Fruit fly (Drosophila melanogaster) whole organism, prepupa: Measurements from ENCODE around the gene Sox102F.

Experiments
- CG10669 ChIP-seq: fragments of 200-800 bp; sonication (Bioruptor generic); optimal IDR thresholded peaks from 3 replicates; lab custom pipeline; 2018; ENCODE audit warnings: missing biosample characterization, mild to moderate bottlenecking, missing genetic modification characterization, moderate library complexity
- CG3032 ChIP-seq: fragments of 200-800 bp; optimal IDR thresholded peaks from 2 replicates; lab custom pipeline; 2019; ENCODE audit warnings: missing biosample characterization, mild to moderate bottlenecking, missing genetic modification characterization, moderate library complexity
- CG6792 ChIP-seq: fragments of 200-800 bp; sonication (Bioruptor generic); optimal IDR thresholded peaks from 3 replicates; lab custom pipeline; 2016; ENCODE audit warnings: missing biosample characterization, missing genetic modification characterization
- CG6854 ChIP-seq: fragments of 200-800 bp; sonication (Bioruptor generic); optimal IDR thresholded peaks from 2 replicates; lab custom pipeline; 2017; ENCODE audit warnings: missing biosample characterization, mild to moderate bottlenecking, missing genetic modification characterization
- CG7368 ChIP-seq: fragments of 200-800 bp; sonication (Bioruptor generic); optimal IDR thresholded peaks from 3 replicates; lab custom pipeline; 2016; ENCODE audit warnings: missing biosample characterization, missing genetic modification characterization
- CG8319 ChIP-seq: fragments of 200-800 bp; sonication (Bioruptor generic); optimal IDR thresholded peaks from 3 replicates; lab custom pipeline; 2016; ENCODE audit warnings: missing biosample characterization, missing genetic modification characterization
- CG8632 ChIP-seq: fragments of 200-800 bp; sonication (Bioruptor generic); optimal IDR thresholded peaks from 3 replicates; lab custom pipeline; 2016; ENCODE audit warnings: missing biosample characterization, missing genetic modification characterization
- CG9139 ChIP-seq: fragments of 200-800 bp; sonication (Bioruptor generic); optimal IDR thresholded peaks from 3 replicates; lab custom pipeline; 2017; ENCODE audit warnings: missing biosample characterization, mild to moderate bottlenecking, missing genetic modification characterization
- Hr4 ChIP-seq: fragments of 200-800 bp; sonication (Bioruptor generic); optimal IDR thresholded peaks from 3 replicates; lab custom pipeline; 2016; ENCODE audit warnings: missing biosample characterization, missing genetic modification characterization
- pdm3 ChIP-seq: fragments of 200-800 bp; sonication (Bioruptor generic); optimal IDR thresholded peaks from 3 replicates; lab custom pipeline; 2016; ENCODE audit warnings: missing biosample characterization, missing genetic modification characterization
- spab ChIP-seq: fragments of 200-800 bp; sonication (Bioruptor generic); optimal IDR thresholded peaks from 2 replicates; lab custom pipeline; 2017; ENCODE audit warnings: missing biosample characterization, mild to moderate bottlenecking, missing genetic modification characterization, missing genetic modification reagents

DNA sequence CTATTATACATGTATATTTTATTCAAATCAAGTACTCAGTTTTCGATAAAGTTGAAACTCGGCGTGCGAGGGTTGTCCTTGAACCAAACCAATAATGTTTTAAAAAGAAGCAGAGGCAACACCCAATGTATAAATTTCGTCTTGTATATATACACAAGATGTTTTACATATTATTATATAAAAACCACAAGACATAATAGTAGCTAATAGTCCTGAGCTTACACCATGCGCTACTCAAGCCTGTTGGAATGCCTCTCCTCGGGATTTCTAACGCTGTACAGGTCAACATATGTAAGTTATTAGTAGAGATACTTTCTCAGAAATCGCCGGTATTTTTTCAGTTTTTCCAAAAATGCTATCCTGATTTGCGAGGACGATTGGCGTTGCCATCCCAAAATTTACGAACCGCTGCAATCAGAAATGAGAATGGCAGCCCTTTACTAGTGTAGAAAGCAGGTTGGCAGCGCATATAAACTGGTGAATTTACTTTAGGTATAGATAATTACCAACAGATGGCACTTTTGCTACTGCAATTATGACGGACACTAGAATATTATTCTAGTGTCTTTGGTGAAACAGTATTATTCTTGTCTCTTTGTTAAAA lies 1.4 kb upstream of the Sox102F start:
- no peak for TF ChIP-seq CG7368 (GFP tag; lab: Kevin White, UChicago)
- no peak for TF ChIP-seq CG6854 (GFP tag; lab: Kevin White, UChicago)
- TF ChIP-seq spab (GFP tag; lab: Kevin White, UChicago), result no peak
- no peak for TF ChIP-seq CG6792 (GFP tag; lab: Kevin White, UChicago)
- no peak for TF ChIP-seq CG8319 (GFP tag; lab: Kevin White, UChicago)
- no peak for TF ChIP-seq Hr4
- TF ChIP-seq CG3032, result no peak
- no peak for TF ChIP-seq pdm3 (GFP tag; lab: Kevin White, UChicago)
- no peak for TF ChIP-seq CG8632 (GFP tag; lab: Kevin White, UChicago)
- no peak for TF ChIP-seq CG10669
- no peak for TF ChIP-seq CG9139 (GFP tag; lab: Kevin White, UChicago)
